Fruit fly (Drosophila melanogaster) whole organism, prepupa: Measurements from ENCODE around the gene CG33689.
A peak's percentile ranks its signal among the peaks of the same experiment; 100 is the strongest.

Experiments
- Blimp-1 ChIP-seq: fragments of 200-800 bp; sonication (Bioruptor generic); optimal IDR thresholded peaks from 3 replicates; lab custom pipeline; 2017; ENCODE audit warnings: missing biosample characterization, missing genetic modification characterization, mild to moderate bottlenecking, moderate library complexity, missing genetic modification reagents
- CG10669 ChIP-seq: fragments of 200-800 bp; sonication (Bioruptor generic); optimal IDR thresholded peaks from 3 replicates; lab custom pipeline; 2018; ENCODE audit warnings: missing biosample characterization, mild to moderate bottlenecking, missing genetic modification characterization, moderate library complexity
- CG11762 ChIP-seq: fragments of 200-800 bp; sonication (Bioruptor generic); optimal IDR thresholded peaks from 3 replicates; lab custom pipeline; 2016; ENCODE audit warnings: missing biosample characterization, missing genetic modification characterization; ENCODE audit not compliant: insufficient read depth
- CG15336 ChIP-seq: fragments of 200-800 bp; sonication (Bioruptor generic); IDR thresholded peaks from 2 replicates; pipeline ENCODE4 v1.3.6; 2022; ENCODE audit warnings: missing biosample characterization, missing genetic modification characterization
- CG1621 ChIP-seq: fragments of 200-800 bp; sonication (Bioruptor generic); optimal IDR thresholded peaks from 3 replicates; lab custom pipeline; 2018; ENCODE audit warnings: missing biosample characterization, mild to moderate bottlenecking, missing genetic modification characterization
- CG3032 ChIP-seq: fragments of 200-800 bp; optimal IDR thresholded peaks from 2 replicates; lab custom pipeline; 2019; ENCODE audit warnings: missing biosample characterization, mild to moderate bottlenecking, missing genetic modification characterization, moderate library complexity
- CG31627 ChIP-seq: fragments of 200-800 bp; sonication (Bioruptor generic); optimal IDR thresholded peaks from 3 replicates; lab custom pipeline; 2016; ENCODE audit warnings: missing biosample characterization, missing genetic modification characterization
- CG34406 ChIP-seq: fragments of 200-800 bp; sonication (Bioruptor generic); optimal IDR thresholded peaks from 3 replicates; lab custom pipeline; 2016; ENCODE audit warnings: missing biosample characterization, missing genetic modification characterization
- CG6163 ChIP-seq: fragments of 200-800 bp; sonication (Bioruptor generic); IDR thresholded peaks from 3 replicates; pipeline ENCODE4 v1.3.6; 2022; ENCODE audit warnings: missing biosample characterization, missing genetic modification characterization
- CG6276 ChIP-seq: fragments of 200-800 bp; sonication (Bioruptor generic); optimal IDR thresholded peaks from 2 replicates; lab custom pipeline; 2017; ENCODE audit warnings: missing biosample characterization, mild to moderate bottlenecking, missing genetic modification characterization
- CG6792 ChIP-seq: fragments of 200-800 bp; sonication (Bioruptor generic); optimal IDR thresholded peaks from 3 replicates; lab custom pipeline; 2016; ENCODE audit warnings: missing biosample characterization, missing genetic modification characterization
- CG6808 ChIP-seq: fragments of 200-800 bp; sonication (Bioruptor generic); optimal IDR thresholded peaks from 3 replicates; lab custom pipeline; 2017; ENCODE audit warnings: missing biosample characterization, missing genetic modification characterization, mild to moderate bottlenecking, moderate library complexity, missing genetic modification reagents
- CG8119 ChIP-seq: fragments of 200-800 bp; sonication (Bioruptor generic); IDR thresholded peaks from 3 replicates; pipeline ENCODE4 v1.3.6; 2022; ENCODE audit warnings: missing biosample characterization, missing genetic modification characterization
- CG8319 ChIP-seq: fragments of 200-800 bp; sonication (Bioruptor generic); optimal IDR thresholded peaks from 3 replicates; lab custom pipeline; 2016; ENCODE audit warnings: missing biosample characterization, missing genetic modification characterization
- CG9139 ChIP-seq: fragments of 200-800 bp; sonication (Bioruptor generic); optimal IDR thresholded peaks from 3 replicates; lab custom pipeline; 2017; ENCODE audit warnings: missing biosample characterization, mild to moderate bottlenecking, missing genetic modification characterization
- Eip75B ChIP-seq: fragments of 200-800 bp; sonication (Bioruptor generic); optimal IDR thresholded peaks from 3 replicates; lab custom pipeline; 2016; ENCODE audit warnings: missing biosample characterization, missing genetic modification characterization
- Eip78C ChIP-seq: fragments of 200-800 bp; sonication (Bioruptor generic); peaks from one replicate; lab custom pipeline; 2016; ENCODE audit warnings: missing biosample characterization, missing genetic modification characterization
- Eip93F ChIP-seq: fragments of 200-800 bp; sonication (Bioruptor generic); optimal IDR thresholded peaks from 2 replicates; lab custom pipeline; 2016; ENCODE audit warnings: missing biosample characterization, mild to moderate bottlenecking, missing genetic modification characterization
- Ets96B ChIP-seq: fragments of 200-800 bp; optimal IDR thresholded peaks from 2 replicates; lab custom pipeline; 2019; ENCODE audit warnings: missing biosample characterization, mild to moderate bottlenecking, missing genetic modification characterization, moderate library complexity
- Hr38 ChIP-seq: sonication (Bioruptor generic); optimal IDR thresholded peaks from 2 replicates; lab custom pipeline; 2016; ENCODE audit warnings: missing biosample characterization, missing genetic modification characterization
- Hr39 ChIP-seq: fragments of 200-800 bp; sonication (Bioruptor generic); optimal IDR thresholded peaks from 2 replicates; lab custom pipeline; 2016; ENCODE audit warnings: missing biosample characterization, missing genetic modification characterization
- Hr4 ChIP-seq: fragments of 200-800 bp; sonication (Bioruptor generic); optimal IDR thresholded peaks from 3 replicates; lab custom pipeline; 2016; ENCODE audit warnings: missing biosample characterization, missing genetic modification characterization
- Lpt ChIP-seq: fragments of 200-800 bp; sonication (Bioruptor generic); optimal IDR thresholded peaks from 3 replicates; lab custom pipeline; 2016; ENCODE audit warnings: missing biosample characterization, missing genetic modification characterization
- Met ChIP-seq: fragments of 200-800 bp; sonication (Bioruptor generic); optimal IDR thresholded peaks from 3 replicates; lab custom pipeline; 2016; ENCODE audit warnings: missing biosample characterization, missing genetic modification characterization
- OdsH ChIP-seq: fragments of 200-800 bp; sonication (Bioruptor generic); optimal IDR thresholded peaks from 3 replicates; lab custom pipeline; 2016; ENCODE audit warnings: missing biosample characterization, missing genetic modification characterization
- Smox ChIP-seq: fragments of 200-800 bp; sonication (Bioruptor generic); optimal IDR thresholded peaks from 3 replicates; lab custom pipeline; 2016; ENCODE audit warnings: missing biosample characterization, missing genetic modification characterization
- Sox102F ChIP-seq: fragments of 200-800 bp; sonication (Bioruptor generic); optimal IDR thresholded peaks from 2 replicates; lab custom pipeline; 2016; ENCODE audit warnings: missing biosample characterization, mild to moderate bottlenecking, missing genetic modification characterization
- Sox14 ChIP-seq: fragments of 200-800 bp; sonication (Bioruptor generic); optimal IDR thresholded peaks from 3 replicates; lab custom pipeline; 2016; ENCODE audit warnings: missing biosample characterization, missing genetic modification characterization
- Sox15 ChIP-seq: fragments of 200-800 bp; sonication (Bioruptor generic); optimal IDR thresholded peaks from 3 replicates; lab custom pipeline; 2016; ENCODE audit warnings: missing biosample characterization, missing genetic modification characterization
- achi ChIP-seq: fragments of 200-800 bp; sonication (Bioruptor generic); optimal IDR thresholded peaks from 3 replicates; lab custom pipeline; 2016; ENCODE audit warnings: missing biosample characterization, missing genetic modification characterization
- acj6 ChIP-seq: fragments of 200-800 bp; sonication (Bioruptor generic); optimal IDR thresholded peaks from 3 replicates; lab custom pipeline; 2016; ENCODE audit warnings: missing biosample characterization, missing genetic modification characterization
- cyc ChIP-seq: fragments of 200-800 bp; sonication (Bioruptor generic); optimal IDR thresholded peaks from 3 replicates; lab custom pipeline; 2016; ENCODE audit warnings: missing biosample characterization, missing genetic modification characterization
- dac ChIP-seq: fragments of 200-800 bp; sonication (Bioruptor generic); optimal IDR thresholded peaks from 2 replicates; lab custom pipeline; 2017; ENCODE audit warnings: missing biosample characterization, mild to moderate bottlenecking, missing genetic modification characterization
- dsx ChIP-seq: fragments of 200-800 bp; optimal IDR thresholded peaks from 3 replicates; lab custom pipeline; 2019; ENCODE audit warnings: missing biosample characterization, mild to moderate bottlenecking, missing genetic modification characterization, moderate library complexity; ENCODE audit not compliant: poor library complexity, severe bottlenecking
- eg ChIP-seq: fragments of 200-800 bp; sonication (Bioruptor generic); IDR thresholded peaks from 3 replicates; pipeline ENCODE4 v1.3.6; 2022; ENCODE audit warnings: missing biosample characterization, missing genetic modification characterization
- fd85E ChIP-seq: fragments of 200-800 bp; sonication (Bioruptor generic); optimal IDR thresholded peaks from 3 replicates; lab custom pipeline; 2016; ENCODE audit warnings: missing biosample characterization, missing genetic modification characterization
- fkh ChIP-seq: fragments of 200-800 bp; sonication (Bioruptor generic); optimal IDR thresholded peaks from 3 replicates; lab custom pipeline; 2017; ENCODE audit warnings: missing biosample characterization, mild to moderate bottlenecking, missing genetic modification characterization, moderate library complexity
- lz ChIP-seq: fragments of 200-800 bp; sonication (Bioruptor generic); optimal IDR thresholded peaks from 3 replicates; lab custom pipeline; 2016; ENCODE audit warnings: missing biosample characterization, missing genetic modification characterization
- net ChIP-seq: fragments of 200-800 bp; sonication (Bioruptor generic); optimal IDR thresholded peaks from 3 replicates; lab custom pipeline; 2016; ENCODE audit warnings: missing biosample characterization, missing genetic modification characterization
- pdm3 ChIP-seq: fragments of 200-800 bp; sonication (Bioruptor generic); optimal IDR thresholded peaks from 3 replicates; lab custom pipeline; 2016; ENCODE audit warnings: missing biosample characterization, missing genetic modification characterization
- spab ChIP-seq: fragments of 200-800 bp; sonication (Bioruptor generic); optimal IDR thresholded peaks from 2 replicates; lab custom pipeline; 2017; ENCODE audit warnings: missing biosample characterization, mild to moderate bottlenecking, missing genetic modification characterization, missing genetic modification reagents
- ss ChIP-seq, 2 experiments: fragments of 200-800 bp; sonication (Bioruptor generic); optimal IDR thresholded peaks; 2 replicates in 1 of 2; 3 replicates in 1 of 2; lab custom pipeline; 2017 to 2018; ENCODE audit warnings: mild to moderate bottlenecking in 2 of 2, missing biosample characterization in 2 of 2, missing genetic modification characterization in 2 of 2, moderate library complexity in 1 of 2
- svp ChIP-seq: fragments of 200-800 bp; sonication (Bioruptor generic); peaks from one replicate; lab custom pipeline; 2016; ENCODE audit warnings: missing biosample characterization, missing genetic modification characterization
- topi ChIP-seq: fragments of 200-800 bp; sonication (Bioruptor generic); optimal IDR thresholded peaks from 3 replicates; lab custom pipeline; 2016; ENCODE audit warnings: missing biosample characterization, missing genetic modification characterization
- vri ChIP-seq: fragments of 200-800 bp; sonication (Bioruptor generic); optimal IDR thresholded peaks from 3 replicates; lab custom pipeline; 2016; ENCODE audit warnings: missing biosample characterization, mild to moderate bottlenecking, missing genetic modification characterization

The CG33689 gene

DNA sequence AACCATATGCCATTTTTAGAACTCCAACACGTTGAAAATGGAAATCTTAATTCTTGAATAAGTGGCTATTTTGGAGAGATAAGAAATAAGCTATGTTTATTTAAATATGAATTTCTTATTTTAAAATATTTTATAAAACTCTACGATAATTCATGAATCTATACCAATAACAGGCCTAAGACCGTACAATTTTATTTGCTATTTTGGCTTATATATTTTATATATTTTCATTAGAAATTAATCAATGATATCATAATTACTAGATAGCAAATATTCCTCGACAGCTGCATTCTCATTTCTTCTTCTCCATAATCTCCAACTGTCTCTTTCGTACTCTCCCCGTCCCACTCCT, 11.9 kb downstream of the CG33689 start (continued):
- TF ChIP-seq Smox (GFP tag; lab: Kevin White, UChicago) (no peak), fkh (GFP tag; lab: Kevin White, UChicago) (no peak), CG6808 (no peak), Sox14 (GFP tag; lab: Kevin White, UChicago) (no peak)

DNA sequence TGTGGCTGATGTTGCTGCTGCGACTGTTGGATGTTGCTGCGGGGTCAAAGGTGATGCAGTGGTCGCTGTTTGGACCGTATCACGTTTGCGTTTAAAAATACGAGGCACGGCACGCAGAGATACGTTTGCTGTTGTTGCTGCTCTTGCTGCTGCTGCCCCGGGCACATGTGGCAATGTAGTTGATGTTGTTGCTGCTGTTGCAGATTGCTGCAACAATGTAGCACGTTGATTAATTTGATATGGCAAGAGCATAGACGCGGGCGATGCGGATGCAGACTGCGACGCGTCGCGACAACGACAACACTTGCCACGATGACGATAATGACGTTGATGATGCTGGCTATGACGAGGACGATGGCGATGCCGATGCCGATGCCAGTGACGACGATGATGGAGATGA, 13.2 kb downstream of the CG33689 start:
- TF ChIP-seq dac (GFP tag; lab: Kevin White, UChicago) (no peak), Sox14 (GFP tag; lab: Kevin White, UChicago) (no peak), CG6808 (peak; percentile 5), CG9139 (peak; percentile 9), achi (GFP tag; lab: Kevin White, UChicago) (no peak), CG15336 (GFP tag; lab: Robert Waterston, UW) (no peak), CG31627 (no peak), CG6792 (GFP tag; lab: Kevin White, UChicago) (no peak), svp (GFP tag; lab: Kevin White, UChicago) (peak; percentile 74), fd85E (GFP tag; lab: Kevin White, UChicago) (no peak), dsx (GFP tag; lab: Kevin White, UChicago) (peak; percentile 100), ss (GFP tag; optimal IDR thresholded peaks at IDR 0.05; lab: Kevin White, UChicago) (peak in 1 of 2 experiments; percentile 44), Hr38 (GFP tag; lab: Kevin White, UChicago) (no peak)

DNA sequence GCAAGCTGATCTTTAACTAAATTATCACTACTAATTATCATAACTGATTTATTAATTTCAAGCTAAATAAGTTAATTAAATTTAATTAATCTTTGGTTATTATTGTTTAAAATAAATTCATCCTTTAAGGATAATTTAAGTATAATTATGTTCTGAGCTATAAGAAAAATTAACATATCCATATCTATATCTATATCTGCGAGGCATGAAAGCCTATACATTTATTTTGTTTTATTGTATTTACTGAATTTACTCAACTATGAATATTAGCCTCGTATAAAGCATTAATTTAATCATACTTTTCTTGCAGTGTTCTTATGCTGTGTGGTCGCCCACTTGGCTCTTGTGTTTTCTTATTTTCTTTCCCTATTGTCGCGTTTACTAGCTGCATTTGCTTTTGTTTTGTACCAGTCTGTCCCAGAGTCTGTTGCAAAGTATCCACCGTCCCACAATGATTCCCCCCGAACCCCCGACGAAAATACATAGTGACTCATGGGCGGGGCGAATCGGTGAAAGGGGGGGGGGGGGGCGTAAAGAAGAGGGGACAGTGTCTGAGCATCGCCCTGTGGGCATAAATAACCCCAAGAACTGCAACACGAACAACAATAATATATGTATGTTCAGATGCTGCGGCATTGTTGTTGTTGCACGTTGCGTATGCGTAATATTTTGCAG, 14.6 kb downstream of the CG33689 start:
- no peak for TF ChIP-seq CG6792 (GFP tag; lab: Kevin White, UChicago)
- no peak for TF ChIP-seq CG34406 (GFP tag; lab: Kevin White, UChicago)
- peak; percentile 30 for TF ChIP-seq CG1621 (tag; lab: Kevin White, UChicago)
- TF ChIP-seq dac (GFP tag; lab: Kevin White, UChicago): no peak
- TF ChIP-seq Met (GFP tag; lab: Kevin White, UChicago): no peak
- peak; percentile 30 for TF ChIP-seq CG10669 (GFP tag; lab: Kevin White, UChicago)
- TF ChIP-seq Sox102F (GFP tag; lab: Kevin White, UChicago): no peak
- TF ChIP-seq Sox15 (GFP tag; lab: Kevin White, UChicago): no peak
- no peak for TF ChIP-seq achi (GFP tag; lab: Kevin White, UChicago)
- TF ChIP-seq lz: no peak
- TF ChIP-seq cyc (GFP tag; lab: Kevin White, UChicago): no peak
- no peak for TF ChIP-seq Eip93F
- TF ChIP-seq CG31627: no peak
- peak; percentile 9 for TF ChIP-seq CG6276 (GFP tag; lab: Kevin White, UChicago)
- no peak for TF ChIP-seq topi (GFP tag; lab: Kevin White, UChicago)
- no peak for TF ChIP-seq CG8119
- no peak for TF ChIP-seq net (GFP tag; lab: Kevin White, UChicago)
- TF ChIP-seq Hr38 (GFP tag; lab: Kevin White, UChicago): no peak
- TF ChIP-seq CG11762 (GFP tag; lab: Kevin White, UChicago): no peak
- TF ChIP-seq OdsH: no peak
- TF ChIP-seq svp (GFP tag; lab: Kevin White, UChicago): peak; percentile 57
- TF ChIP-seq pdm3 (GFP tag; lab: Kevin White, UChicago): no peak
- no peak for TF ChIP-seq fkh (GFP tag; lab: Kevin White, UChicago)
- no peak for TF ChIP-seq CG3032 (tag; lab: Kevin White, UChicago)
- TF ChIP-seq Blimp-1 (GFP tag; lab: Kevin White, UChicago): no peak
- TF ChIP-seq CG6163 (GFP tag; lab: Robert Waterston, UW): peak; percentile 66; the same call in 2 of the 3 replicates
- no peak for TF ChIP-seq spab (GFP tag; lab: Kevin White, UChicago)
- TF ChIP-seq Eip78C: peak; percentile 60
- TF ChIP-seq vri (GFP tag; lab: Kevin White, UChicago): no peak
- TF ChIP-seq Hr4 (GFP tag; lab: Kevin White, UChicago): no peak
- TF ChIP-seq CG6808: peak; percentile 35
- TF ChIP-seq Ets96B: peak; percentile 39
- TF ChIP-seq CG8319 (GFP tag; lab: Kevin White, UChicago): no peak
- no peak for TF ChIP-seq acj6
- TF ChIP-seq Hr39 (GFP tag; lab: Kevin White, UChicago): no peak
- no peak for TF ChIP-seq Eip75B (GFP tag; lab: Kevin White, UChicago)
- TF ChIP-seq eg: peak; percentile 58; the same call in 2 of the 3 replicates
- peak; percentile 22; the same call in 1 of the 2 replicates for TF ChIP-seq CG15336 (GFP tag; lab: Robert Waterston, UW)
- peak; percentile 7 for TF ChIP-seq Lpt
- TF ChIP-seq ss (GFP tag; optimal IDR thresholded peaks at IDR 0.05; lab: Kevin White, UChicago): peak; percentile 49 to 72
- TF ChIP-seq Sox14 (GFP tag; lab: Kevin White, UChicago): no peak
- TF ChIP-seq dsx (GFP tag; lab: Kevin White, UChicago): peak; percentile 97
